Worm (Caenorhabditis elegans) whole organism, L1 larva: ENCODE measurements around the gene M02F4.1.

Experiments used
- aly-2 ChIP-seq: fragments of 150-350 bp; optimal IDR thresholded peaks from 2 replicates; lab custom pipeline; 2014; ENCODE audit warnings: missing biosample characterization, missing genetic modification characterization
- blmp-1 ChIP-seq: fragments of 150-350 bp; optimal IDR thresholded peaks from 2 replicates; lab custom pipeline; 2014; ENCODE audit warnings: missing biosample characterization, missing genetic modification characterization
- ceh-8 ChIP-seq: fragments of 200-800 bp; sonication (Bioruptor generic); optimal IDR thresholded peaks from 2 replicates; lab custom pipeline; 2018; ENCODE audit warnings: mild to moderate bottlenecking, missing genetic modification characterization, moderate library complexity, missing compliant biosample characterization
- ceh-82 ChIP-seq, 3 experiments: fragments of 150-350 bp in 1 of 3; sonication (generic microtip) in 2 of 3; optimal IDR thresholded peaks; 2 replicates each; lab custom pipeline; 2014 to 2017; ENCODE audit warnings: missing biosample characterization in 3 of 3, missing genetic modification characterization in 3 of 3
- jun-1 ChIP-seq: fragments of 150-350 bp; optimal IDR thresholded peaks from 2 replicates; lab custom pipeline; 2014; ENCODE audit warnings: missing biosample characterization, missing genetic modification reagents, missing genetic modification characterization
- lin-13 ChIP-seq: fragments of 150-350 bp; optimal IDR thresholded peaks from 2 replicates; lab custom pipeline; 2014; ENCODE audit warnings: missing biosample characterization, missing genetic modification reagents, missing genetic modification characterization
- mdl-1 ChIP-seq, 2 experiments: fragments of 150-350 bp; optimal IDR thresholded peaks; 2 replicates each; lab custom pipeline; 2014 to 2017; ENCODE audit warnings: missing biosample characterization in 2 of 2, missing genetic modification characterization in 2 of 2, inconsistent platforms in 1 of 2
- nhr-11 ChIP-seq: fragments of 150-350 bp; optimal IDR thresholded peaks from 2 replicates; lab custom pipeline; 2014; ENCODE audit warnings: missing biosample characterization, missing genetic modification characterization
- nhr-76 ChIP-seq: sonication (generic microtip); optimal IDR thresholded peaks from 2 replicates; lab custom pipeline; 2017; ENCODE audit warnings: missing biosample characterization, missing genetic modification characterization
- pqm-1 ChIP-seq: sonication (generic microtip); optimal IDR thresholded peaks from 3 replicates; lab custom pipeline; 2017; ENCODE audit warnings: missing biosample characterization, missing genetic modification characterization
- unc-130 ChIP-seq: fragments of 150-350 bp; optimal IDR thresholded peaks from 2 replicates; lab custom pipeline; 2017; ENCODE audit warnings: missing biosample characterization, missing genetic modification characterization, inconsistent platforms
- ztf-4 ChIP-seq: fragments of 150-350 bp; optimal IDR thresholded peaks from 2 replicates; lab custom pipeline; 2014; ENCODE audit warnings: missing biosample characterization, missing genetic modification characterization

ce11 chrX:3051315-3051993 is 22.5 kb upstream of the M02F4.1 start:
- no peak for TF ChIP-seq jun-1 (tag; lab: Kevin White, UChicago)
- TF ChIP-seq blmp-1 (tag; lab: Kevin White, UChicago): no peak
- no peak for TF ChIP-seq lin-13 (GFP tag; lab: Kevin White, UChicago)
- TF ChIP-seq unc-130 (tag; lab: Kevin White, UChicago): no peak
- no peak for TF ChIP-seq nhr-76 (tag; lab: Kevin White, UChicago)
- no peak for TF ChIP-seq mdl-1 (tag; optimal IDR thresholded peaks at IDR 0.05; lab: Kevin White, UChicago)
- TF ChIP-seq ceh-82 (tag; optimal IDR thresholded peaks at IDR 0.05; lab: Kevin White, UChicago): no peak
- no peak for TF ChIP-seq ztf-4 (tag; lab: Kevin White, UChicago)
- TF ChIP-seq aly-2: no peak
- TF ChIP-seq nhr-11 (tag; lab: Kevin White, UChicago): no peak
- no peak for TF ChIP-seq ceh-8
- TF ChIP-seq pqm-1 (tag; lab: Kevin White, UChicago): no peak
